Fruit fly (Drosophila melanogaster): ENCODE data around the gene AdipoR.
A peak's percentile ranks its signal among the peaks of the same experiment; 100 is the strongest.

AdipoR gene

DNA sequence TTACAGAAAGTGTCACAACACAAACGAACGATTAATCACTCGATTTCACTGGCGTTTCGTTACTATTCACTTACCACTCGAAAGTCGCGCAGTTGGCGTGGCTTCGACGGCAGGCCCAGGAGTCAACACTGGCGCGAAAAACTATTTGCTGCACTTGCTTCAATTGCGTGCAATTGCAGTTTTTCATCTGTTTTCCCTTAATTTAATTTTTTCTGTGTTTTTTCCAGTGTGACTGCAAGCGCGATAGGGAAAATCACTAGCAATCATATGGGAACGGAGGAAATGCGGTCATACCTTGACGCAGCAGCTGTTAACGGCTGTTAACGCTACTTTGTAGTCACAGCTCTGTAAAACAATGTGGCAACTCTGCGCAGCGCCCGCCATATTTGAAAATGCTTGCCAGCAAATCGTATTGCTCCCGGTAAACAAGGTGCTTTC is at the start of gene AdipoR:
TSS of gene AdipoR (minus strand) at position 262 of the 438 bp plus-strand sequence.
- TF ChIP-seq Dll (optimal IDR thresholded peaks at IDR 0.05) (no peak), psq (optimal IDR thresholded peaks at IDR 0.05) (no peak), pan (optimal IDR thresholded peaks at IDR 0.05) (no peak), usp (GFP tag; optimal IDR thresholded peaks at IDR 0.05) (no peak), CG8478 (optimal IDR thresholded peaks at IDR 0.05) (no peak), EcR (GFP tag; optimal IDR thresholded peaks at IDR 0.05) (no peak)

DNA sequence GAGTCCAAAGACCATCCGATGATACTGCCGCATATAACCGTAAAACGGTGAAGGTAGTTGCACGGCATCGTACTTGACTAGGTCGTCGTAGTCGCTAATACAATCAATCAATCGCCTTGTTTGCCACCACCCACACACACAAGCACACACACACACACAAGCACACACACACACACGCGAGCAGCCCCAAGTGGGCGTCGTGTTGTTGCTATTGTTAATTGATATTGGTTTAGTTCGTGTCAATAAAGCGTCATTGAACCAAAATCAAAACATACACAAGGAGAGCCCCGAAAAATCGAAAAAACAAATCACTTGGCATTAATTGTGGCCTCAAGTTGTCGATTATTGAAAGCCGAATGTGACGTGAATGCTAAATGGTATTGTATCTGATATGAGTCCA is 48.8 kb upstream of the AdipoR start:
- TF ChIP-seq psq (optimal IDR thresholded peaks at IDR 0.05) (no peak), Dll (optimal IDR thresholded peaks at IDR 0.05) (no peak), pan (optimal IDR thresholded peaks at IDR 0.05) (no peak), usp (GFP tag; optimal IDR thresholded peaks at IDR 0.05) (no peak), CG8478 (optimal IDR thresholded peaks at IDR 0.05) (no peak), EcR (GFP tag; optimal IDR thresholded peaks at IDR 0.05) (no peak)

DNA sequence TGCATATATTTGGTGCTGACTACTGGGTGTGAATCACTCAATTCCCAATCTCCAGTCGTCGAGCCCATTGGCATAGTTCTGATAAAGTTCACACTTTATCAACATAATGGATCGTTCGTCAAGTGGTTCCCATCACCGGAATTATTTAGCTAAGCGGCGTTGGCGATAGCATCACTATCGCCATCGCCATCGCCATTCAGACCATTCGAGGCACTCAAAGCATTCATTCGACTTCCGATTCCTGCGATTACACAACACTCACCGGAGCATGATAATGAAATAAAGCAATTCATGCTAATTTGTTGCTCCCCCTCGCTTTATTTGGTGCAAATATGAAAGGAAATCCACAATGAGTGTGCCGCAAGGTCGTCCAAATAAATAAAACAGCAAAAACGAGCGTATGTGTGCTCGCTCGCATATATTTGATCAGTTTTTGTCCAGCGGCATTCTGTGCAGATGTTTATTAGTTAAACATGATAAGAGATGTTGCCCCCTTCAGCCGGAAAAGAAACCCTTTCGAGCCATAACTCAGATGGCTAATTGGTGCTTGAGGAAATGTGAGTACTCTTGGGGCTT is 47.7 kb upstream of the AdipoR start:
- TF ChIP-seq usp (GFP tag; optimal IDR thresholded peaks at IDR 0.05): no peak
- no peak for TF ChIP-seq pan (optimal IDR thresholded peaks at IDR 0.05)
- no peak for TF ChIP-seq EcR (GFP tag; optimal IDR thresholded peaks at IDR 0.05)
- TF ChIP-seq psq (optimal IDR thresholded peaks at IDR 0.05): no peak
- no peak for TF ChIP-seq Dll (optimal IDR thresholded peaks at IDR 0.05)

DNA sequence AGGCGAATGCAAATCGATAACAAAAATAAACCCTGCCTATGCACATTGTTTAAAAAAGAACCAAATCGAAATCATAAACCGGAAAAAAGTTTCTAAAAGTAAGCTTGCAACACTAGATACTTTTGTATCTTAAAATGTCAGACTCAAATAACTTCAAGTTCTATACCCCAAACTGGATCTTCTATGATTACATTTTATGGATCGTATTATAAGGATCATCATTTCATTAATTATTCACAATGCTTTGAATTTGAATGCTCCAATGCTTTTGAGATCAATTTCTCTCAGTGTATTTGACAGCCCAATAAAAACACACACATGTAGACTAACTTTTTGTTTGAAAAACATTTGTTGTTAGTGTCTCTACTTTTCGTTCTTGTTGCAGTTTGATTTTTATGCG is 46.6 kb upstream of the AdipoR start:
- TF ChIP-seq pan (optimal IDR thresholded peaks at IDR 0.05) (no peak), CG8478 (optimal IDR thresholded peaks at IDR 0.05) (no peak), psq (optimal IDR thresholded peaks at IDR 0.05) (no peak), Dll (optimal IDR thresholded peaks at IDR 0.05) (no peak), EcR (GFP tag; optimal IDR thresholded peaks at IDR 0.05) (no peak), usp (GFP tag; optimal IDR thresholded peaks at IDR 0.05) (no peak)

dm6 chr3R:22590668-22591275 is 43.1 kb upstream of the AdipoR start:
- TF ChIP-seq pan (optimal IDR thresholded peaks at IDR 0.05): peak; percentile 80
- no peak for TF ChIP-seq CG8478 (optimal IDR thresholded peaks at IDR 0.05)

DNA sequence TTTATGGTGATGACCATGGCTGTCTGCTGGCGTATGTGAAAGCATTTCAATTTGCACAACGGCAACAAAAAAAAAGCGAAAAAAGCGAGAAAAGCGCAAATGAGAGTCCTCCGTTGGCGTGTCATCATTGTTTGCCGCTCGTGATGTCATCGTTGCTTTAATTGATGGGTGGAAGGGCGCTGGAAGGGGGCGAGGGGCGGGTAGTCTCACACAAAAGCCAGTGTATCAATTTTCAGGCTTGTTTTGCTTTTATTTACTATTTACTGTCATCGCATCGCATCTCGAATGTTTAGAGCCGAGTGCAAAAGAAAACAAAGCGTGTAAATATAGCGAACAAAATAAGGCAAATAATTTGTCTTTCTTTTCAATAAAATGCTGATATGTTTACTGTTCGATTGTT is 41.7 kb upstream of the AdipoR start:
- TF ChIP-seq usp (GFP tag; optimal IDR thresholded peaks at IDR 0.05) (no peak), psq (optimal IDR thresholded peaks at IDR 0.05) (no peak), CG8478 (optimal IDR thresholded peaks at IDR 0.05) (no peak), EcR (GFP tag; optimal IDR thresholded peaks at IDR 0.05) (no peak)

- TF ChIP-seq EcR (GFP tag; optimal IDR thresholded peaks at IDR 0.05) (no peak), Dll (optimal IDR thresholded peaks at IDR 0.05) (no peak), usp (GFP tag; optimal IDR thresholded peaks at IDR 0.05) (no peak), psq (optimal IDR thresholded peaks at IDR 0.05) (no peak), CG8478 (optimal IDR thresholded peaks at IDR 0.05) (no peak), pan (optimal IDR thresholded peaks at IDR 0.05) (no peak)
These were observed 41.1 kb upstream of the AdipoR start for dm6 chr3R:22588756-22589155.

DNA sequence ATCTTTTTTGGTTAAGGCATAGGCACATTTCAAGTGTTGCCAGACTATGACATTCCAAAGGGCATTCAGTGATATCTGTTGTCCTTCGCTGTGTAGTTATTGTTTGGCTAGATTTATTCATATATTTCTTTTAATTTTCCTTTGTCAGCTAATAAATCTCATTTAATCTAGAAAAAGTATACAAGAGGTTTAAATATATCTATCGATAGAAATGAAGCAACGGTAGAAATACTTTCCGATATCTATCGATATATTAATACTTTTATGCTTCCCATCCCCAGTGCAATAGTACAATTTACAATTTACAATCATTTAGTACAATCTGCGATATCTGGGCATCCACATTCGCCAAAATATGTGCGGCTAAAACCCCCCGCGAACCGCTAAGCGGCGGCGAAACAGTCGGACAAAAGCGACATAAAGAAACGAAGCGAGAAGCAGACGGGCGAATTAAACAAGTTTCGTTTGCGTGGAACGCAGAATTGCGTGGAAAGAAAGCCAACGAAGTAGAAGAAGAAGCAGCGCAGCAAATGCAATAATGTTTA is 39.8 kb upstream of the AdipoR start, which contains the start of gene Efa6:
TSS of gene Efa6 (plus strand) at position 337 of the 545 bp plus-strand sequence.
- TF ChIP-seq CG8478 (optimal IDR thresholded peaks at IDR 0.05) (no peak), EcR (GFP tag; optimal IDR thresholded peaks at IDR 0.05) (no peak), usp (GFP tag; optimal IDR thresholded peaks at IDR 0.05) (no peak)

- TF ChIP-seq pan (optimal IDR thresholded peaks at IDR 0.05) (no peak), psq (optimal IDR thresholded peaks at IDR 0.05) (no peak), CG8478 (optimal IDR thresholded peaks at IDR 0.05) (no peak), EcR (GFP tag; optimal IDR thresholded peaks at IDR 0.05) (no peak)
These were observed 38.9 kb upstream of the AdipoR start, which contains the start of gene btn for dm6 chr3R:22586525-22586924. Gene btn (minus strand): TSS chr3R:22586625.

dm6 chr3R:22584582-22584981 is 36.9 kb upstream of the AdipoR start, which contains the start of the genes CG33107 and CG6937:
Gene CG33107 (minus strand): TSS chr3R:22584718.
Gene CG6937 (plus strand): TSS chr3R:22584773.
- no peak for TF ChIP-seq CG8478 (optimal IDR thresholded peaks at IDR 0.05)
- no peak for TF ChIP-seq EcR (GFP tag; optimal IDR thresholded peaks at IDR 0.05)
- TF ChIP-seq Dll (optimal IDR thresholded peaks at IDR 0.05): no peak
- no peak for TF ChIP-seq usp (GFP tag; optimal IDR thresholded peaks at IDR 0.05)
- TF ChIP-seq pan (optimal IDR thresholded peaks at IDR 0.05): no peak
- TF ChIP-seq psq (optimal IDR thresholded peaks at IDR 0.05): no peak

DNA sequence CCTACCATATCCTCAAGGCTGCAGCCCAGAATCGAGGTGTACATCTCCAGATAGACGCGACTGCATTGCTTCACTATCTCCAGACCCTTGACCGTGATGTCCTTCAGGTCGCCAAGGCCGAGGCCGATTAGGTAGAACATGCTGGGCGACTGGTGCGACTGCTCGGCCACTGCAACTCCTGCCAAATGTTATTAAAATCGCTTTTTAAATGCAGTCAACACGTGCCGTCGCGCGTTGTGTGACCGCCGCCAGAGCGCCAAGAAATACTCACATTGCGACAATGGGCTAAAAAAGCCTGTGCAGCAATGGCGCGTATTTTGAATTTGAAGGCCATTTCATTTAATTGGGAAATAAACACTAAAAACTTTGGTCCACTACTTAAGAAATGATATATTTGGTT is 35.3 kb upstream of the AdipoR start, which contains the start of gene Dph5:
TSS of gene Dph5 (minus strand) at position 245 of the 400 bp plus-strand sequence.
- TF ChIP-seq CG8478 (optimal IDR thresholded peaks at IDR 0.05) (no peak), pan (optimal IDR thresholded peaks at IDR 0.05) (no peak), Dll (optimal IDR thresholded peaks at IDR 0.05) (no peak), EcR (GFP tag; optimal IDR thresholded peaks at IDR 0.05) (no peak), psq (optimal IDR thresholded peaks at IDR 0.05) (no peak), usp (GFP tag; optimal IDR thresholded peaks at IDR 0.05) (no peak)

DNA sequence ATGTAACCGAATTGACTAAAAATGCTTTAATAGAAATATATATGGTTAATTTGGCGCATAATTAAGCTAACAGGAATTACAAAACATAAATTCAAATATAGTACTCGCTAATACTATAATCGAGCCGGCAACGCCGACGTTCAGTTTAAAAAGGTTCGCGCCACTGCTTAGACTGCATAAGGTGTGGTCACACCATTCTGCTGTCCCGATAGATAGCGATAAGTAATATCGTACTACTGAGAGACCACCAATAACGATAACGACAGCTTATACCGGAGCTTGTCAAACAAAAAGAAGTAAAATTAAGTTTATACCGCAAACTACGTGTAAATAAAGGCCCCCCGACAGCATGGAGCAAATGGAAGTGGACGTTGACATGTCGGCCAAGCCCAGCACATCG is 32.9 kb upstream of the AdipoR start, which contains the start of gene CSN6:
TSS of gene CSN6 (plus strand) at position 228 of the 400 bp plus-strand sequence.
- TF ChIP-seq CG8478 (optimal IDR thresholded peaks at IDR 0.05) (no peak), usp (GFP tag; optimal IDR thresholded peaks at IDR 0.05) (no peak), pan (optimal IDR thresholded peaks at IDR 0.05) (no peak), EcR (GFP tag; optimal IDR thresholded peaks at IDR 0.05) (no peak), psq (optimal IDR thresholded peaks at IDR 0.05) (no peak), Dll (optimal IDR thresholded peaks at IDR 0.05) (no peak)

All from whole organism.